Fruit fly (Drosophila melanogaster): Measurements from ENCODE around the gene retm.

Gene retm

dm6 chr2L:6474878-6475582, 19.3 kb upstream of the retm start:
- TF ChIP-seq noc (tag; optimal IDR thresholded peaks at IDR 0.05) = peak; percentile 9

dm6 chr2L:6474298-6474697, 18.6 kb upstream of the retm start:
- no peak for TF ChIP-seq noc (tag; optimal IDR thresholded peaks at IDR 0.05)

- peak; percentile 73 for TF ChIP-seq noc (tag; optimal IDR thresholded peaks at IDR 0.05)
Observed at dm6 chr2L:6473076-6474037, 17.6 kb upstream of the retm start, which contains the start of gene mmy. Gene mmy (minus strand): TSS chr2L:6473904.

dm6 chr2L:6471978-6472776, 16.4 kb upstream of the retm start:
- peak; percentile 60 for TF ChIP-seq noc (tag; optimal IDR thresholded peaks at IDR 0.05)

- no peak for TF ChIP-seq noc (tag; optimal IDR thresholded peaks at IDR 0.05)
Observed at dm6 chr2L:6470100-6470644, 14.4 kb upstream of the retm start.

dm6 chr2L:6467509-6467908, 11.8 kb upstream of the retm start, which contains the start of gene HemK1:
Gene HemK1 (minus strand): TSS chr2L:6467698.
- no peak for TF ChIP-seq noc (tag; optimal IDR thresholded peaks at IDR 0.05)

dm6 chr2L:6465497-6465896, 9.8 kb upstream of the retm start, which contains the start of gene Rchy1:
Gene Rchy1 (minus strand): TSS chr2L:6465669.
- no peak for TF ChIP-seq noc (tag; optimal IDR thresholded peaks at IDR 0.05)

- no peak for TF ChIP-seq noc (tag; optimal IDR thresholded peaks at IDR 0.05)
Observed at dm6 chr2L:6464780-6465179, 9.1 kb upstream of the retm start.

dm6 chr2L:6464270-6464669, 8.5 kb upstream of the retm start:
- TF ChIP-seq noc (tag; optimal IDR thresholded peaks at IDR 0.05) = no peak

- TF ChIP-seq noc (tag; optimal IDR thresholded peaks at IDR 0.05) = no peak
Observed at dm6 chr2L:6463392-6463791, 7.7 kb upstream of the retm start.

dm6 chr2L:6462259-6462658, 6.5 kb upstream of the retm start:
- no peak for TF ChIP-seq noc (tag; optimal IDR thresholded peaks at IDR 0.05)

- TF ChIP-seq noc (tag; optimal IDR thresholded peaks at IDR 0.05) = peak; percentile 38
Observed at dm6 chr2L:6461497-6461896, 5.8 kb upstream of the retm start.

dm6 chr2L:6457583-6457982, 1.9 kb upstream of the retm start:
- TF ChIP-seq noc (tag; optimal IDR thresholded peaks at IDR 0.05) = no peak

- no peak for TF ChIP-seq noc (tag; optimal IDR thresholded peaks at IDR 0.05)
Observed at dm6 chr2L:6455955-6456599, 348 bp upstream of the retm start, which contains the start of gene frj. Gene frj (plus strand): TSS chr2L:6456052.

- no peak for TF ChIP-seq noc (tag; optimal IDR thresholded peaks at IDR 0.05)
Observed at dm6 chr2L:6449753-6450152, 6.0 kb downstream of the retm start.
